Worm (Caenorhabditis elegans): Measurements from ENCODE around the gene crn-4.

ce11 chrX:2258001-2258400 is at the start of gene crn-4:
- TF ChIP-seq fkh-10 (GFP tag; optimal IDR thresholded peaks at IDR 0.05): no peak
- TF ChIP-seq sox-4 (tag; optimal IDR thresholded peaks at IDR 0.05): no peak
- TF ChIP-seq hlh-15 (tag; optimal IDR thresholded peaks at IDR 0.05): no peak
